Fruit fly (Drosophila melanogaster) whole organism: ENCODE results near the gene CG7646.

Experiments used
- CG8478 ChIP-seq: fragments of >200 bp; optimal IDR thresholded peaks from 2 replicates; lab custom pipeline; 2018; ENCODE audit warnings: inconsistent platforms
- Dll ChIP-seq: fragments of >200 bp; optimal IDR thresholded peaks from 2 replicates; lab custom pipeline; 2017
- EcR ChIP-seq, 2 experiments: fragments of >200 bp; optimal IDR thresholded peaks; 2 replicates each; lab custom pipeline; 2017; ENCODE audit warnings: missing biosample characterization in 2 of 2, missing genetic modification characterization in 2 of 2, missing genetic modification reagents in 2 of 2
- pan ChIP-seq: fragments of >200 bp; optimal IDR thresholded peaks from 2 replicates; lab custom pipeline; 2017
- psq ChIP-seq: fragments of >200 bp; optimal IDR thresholded peaks from 2 replicates; lab custom pipeline; 2017
- usp ChIP-seq: fragments of >200 bp; optimal IDR thresholded peaks from 2 replicates; lab custom pipeline; 2017; ENCODE audit warnings: missing biosample characterization, missing genetic modification characterization, mixed read lengths

CG7646 gene

dm6 chr3L:19991714-19992231 lies at the start of gene CG7646, which contains the start of gene Nca:
Gene CG7646, plus strand, starts transcription at chr3L:19991887.
Gene Nca, plus strand, starts transcription at chr3L:19991887.
- TF ChIP-seq psq (lab: Kevin White, UChicago) (no peak), Dll (lab: Kevin White, UChicago) (no peak), pan (lab: Kevin White, UChicago) (no peak), usp (no peak), EcR (GFP tag; optimal IDR thresholded peaks at IDR 0.05; lab: Kevin White, UChicago) (no peak)

dm6 chr3L:19945469-19945868 lies 46.2 kb upstream of the CG7646 start:
- no peak for TF ChIP-seq psq (lab: Kevin White, UChicago)
- TF ChIP-seq EcR (GFP tag; optimal IDR thresholded peaks at IDR 0.05; lab: Kevin White, UChicago): no peak
- no peak for TF ChIP-seq CG8478 (lab: Kevin White, UChicago)
- no peak for TF ChIP-seq usp
- TF ChIP-seq Dll (lab: Kevin White, UChicago): no peak
- no peak for TF ChIP-seq pan (lab: Kevin White, UChicago)

dm6 chr3L:19951035-19951434 lies 40.7 kb upstream of the CG7646 start, which contains the start of gene CG32219:
Gene CG32219, minus strand, starts transcription at chr3L:19951135.
- TF ChIP-seq pan (lab: Kevin White, UChicago): no peak
- no peak for TF ChIP-seq CG8478 (lab: Kevin White, UChicago)
- no peak for TF ChIP-seq psq (lab: Kevin White, UChicago)
- no peak for TF ChIP-seq EcR (GFP tag; optimal IDR thresholded peaks at IDR 0.05; lab: Kevin White, UChicago)
- no peak for TF ChIP-seq usp
- no peak for TF ChIP-seq Dll (lab: Kevin White, UChicago)

- no peak for TF ChIP-seq CG8478 (lab: Kevin White, UChicago)
- TF ChIP-seq psq (lab: Kevin White, UChicago): no peak
- no peak for TF ChIP-seq usp
- no peak for TF ChIP-seq EcR (GFP tag; optimal IDR thresholded peaks at IDR 0.05; lab: Kevin White, UChicago)
- no peak for TF ChIP-seq Dll (lab: Kevin White, UChicago)
- TF ChIP-seq pan (lab: Kevin White, UChicago): no peak
Measured at dm6 chr3L:19951868-19952267, 39.8 kb upstream of the CG7646 start, which contains the start of gene CG34258. Gene CG34258, minus strand, starts transcription at chr3L:19951968.

- no peak for TF ChIP-seq psq (lab: Kevin White, UChicago)
- TF ChIP-seq EcR (GFP tag; optimal IDR thresholded peaks at IDR 0.05; lab: Kevin White, UChicago): no peak
- TF ChIP-seq pan (lab: Kevin White, UChicago): no peak
- no peak for TF ChIP-seq usp
- TF ChIP-seq Dll (lab: Kevin White, UChicago): no peak
- TF ChIP-seq CG8478 (lab: Kevin White, UChicago): no peak
Measured at dm6 chr3L:19952690-19953089, 39.0 kb upstream of the CG7646 start, which contains the start of gene CG33710. Gene CG33710, minus strand, starts transcription at chr3L:19952790.

dm6 chr3L:19953612-19954011 lies 38.1 kb upstream of the CG7646 start, which contains the start of gene CG42655:
Gene CG42655, minus strand, starts transcription at chr3L:19953712.
- TF ChIP-seq pan (lab: Kevin White, UChicago) (no peak), Dll (lab: Kevin White, UChicago) (no peak), CG8478 (lab: Kevin White, UChicago) (no peak), usp (no peak), psq (lab: Kevin White, UChicago) (no peak), EcR (GFP tag; optimal IDR thresholded peaks at IDR 0.05; lab: Kevin White, UChicago) (no peak)

dm6 chr3L:19954426-19954825 lies 37.3 kb upstream of the CG7646 start, which contains the start of gene CG42654:
Gene CG42654, minus strand, starts transcription at chr3L:19954526.
- TF ChIP-seq EcR (GFP tag; optimal IDR thresholded peaks at IDR 0.05; lab: Kevin White, UChicago): no peak
- no peak for TF ChIP-seq psq (lab: Kevin White, UChicago)

dm6 chr3L:19955699-19956098 lies 36.0 kb upstream of the CG7646 start, which contains the start of gene CG42263:
Gene CG42263, minus strand, starts transcription at chr3L:19955799.
- TF ChIP-seq Dll (lab: Kevin White, UChicago) (no peak), usp (no peak)

- TF ChIP-seq CG8478 (lab: Kevin White, UChicago): no peak
- TF ChIP-seq pan (lab: Kevin White, UChicago): no peak
- TF ChIP-seq usp: no peak
- TF ChIP-seq EcR (GFP tag; optimal IDR thresholded peaks at IDR 0.05; lab: Kevin White, UChicago): no peak
- TF ChIP-seq psq (lab: Kevin White, UChicago): no peak
Measured at dm6 chr3L:19961805-19962204, 29.9 kb upstream of the CG7646 start.

- TF ChIP-seq Dll (lab: Kevin White, UChicago) (no peak), psq (lab: Kevin White, UChicago) (no peak), CG8478 (lab: Kevin White, UChicago) (no peak), pan (lab: Kevin White, UChicago) (no peak), usp (no peak), EcR (GFP tag; optimal IDR thresholded peaks at IDR 0.05; lab: Kevin White, UChicago) (no peak)
Measured at dm6 chr3L:19968725-19969598, 22.7 kb upstream of the CG7646 start.

dm6 chr3L:19978088-19978487 lies 13.6 kb upstream of the CG7646 start:
- no peak for TF ChIP-seq CG8478 (lab: Kevin White, UChicago)
- no peak for TF ChIP-seq psq (lab: Kevin White, UChicago)

dm6 chr3L:19979592-19979991 lies 12.1 kb upstream of the CG7646 start, which contains the start of gene CG14182:
Gene CG14182, minus strand, starts transcription at chr3L:19979812.
- no peak for TF ChIP-seq psq (lab: Kevin White, UChicago)
